Worm (Caenorhabditis elegans) whole organism, L4 larva: ENCODE data around the gene C04C3.9.

Experiments
- Y5F2A.4 ChIP-seq: fragments of 200-800 bp; sonication (Bioruptor generic); optimal IDR thresholded peaks from 2 replicates; lab custom pipeline; 2018; ENCODE audit warnings: mild to moderate bottlenecking, missing genetic modification characterization, missing compliant biosample characterization
- ZK337.2 ChIP-seq: fragments of 200-800 bp; sonication (Bioruptor generic); IDR thresholded peaks from 2 replicates; pipeline ENCODE4 v1.3.6; 2022; ENCODE audit warnings: missing genetic modification reagents, missing genetic modification characterization, missing compliant biosample characterization
- ZK546.5 ChIP-seq, 2 experiments: sonication (generic microtip); optimal IDR thresholded peaks; 2 replicates each; lab custom pipeline; 2017; ENCODE audit warnings: missing biosample characterization in 2 of 2, missing genetic modification characterization in 2 of 2
- aha-1 ChIP-seq: fragments of 150-350 bp; peaks from one replicate; lab custom pipeline; 2014; ENCODE audit warnings: missing biosample characterization, missing genetic modification characterization
- arid-1 ChIP-seq: fragments of 200-800 bp; sonication (Bioruptor generic); conservative IDR thresholded peaks from 2 replicates; pipeline ENCODE4 v1.3.6; 2022; ENCODE audit warnings: missing genetic modification reagents, missing genetic modification characterization, missing compliant biosample characterization
- attf-4 ChIP-seq: sonication (generic microtip); optimal IDR thresholded peaks from 3 replicates; lab custom pipeline; 2017; ENCODE audit warnings: missing biosample characterization, missing genetic modification characterization
- ceh-32 ChIP-seq: sonication (generic microtip); optimal IDR thresholded peaks from 2 replicates; lab custom pipeline; 2016; ENCODE audit warnings: mild to moderate bottlenecking, missing genetic modification characterization, missing compliant biosample characterization; ENCODE audit not compliant: poor library complexity
- ceh-82 ChIP-seq: sonication (generic microtip); optimal IDR thresholded peaks from 2 replicates; lab custom pipeline; 2017; ENCODE audit warnings: missing biosample characterization, missing genetic modification characterization
- ctbp-1 ChIP-seq: fragments of 200-800 bp; sonication (Bioruptor generic); IDR thresholded peaks from 2 replicates; pipeline ENCODE4 v1.3.6; 2022; ENCODE audit warnings: missing genetic modification reagents, missing genetic modification characterization, missing compliant biosample characterization
- daf-16 ChIP-seq, 3 experiments: sonication (generic microtip); optimal IDR thresholded peaks; 2 replicates each; lab custom pipeline; 2016 to 2017; ENCODE audit warnings: missing genetic modification characterization in 3 of 3, missing genetic modification reagents in 3 of 3, mild to moderate bottlenecking in 2 of 3, missing compliant biosample characterization in 2 of 3, missing biosample characterization in 1 of 3, moderate library complexity in 1 of 3
- daf-19 ChIP-seq: fragments of 200-800 bp; sonication (Bioruptor generic); conservative IDR thresholded peaks from 2 replicates; pipeline ENCODE4 v1.3.6; 2022; ENCODE audit warnings: missing genetic modification characterization, missing compliant biosample characterization
- dmd-6 ChIP-seq: fragments of 200-800 bp; sonication (Bioruptor generic); IDR thresholded peaks from 2 replicates; pipeline ENCODE4 v1.3.6; 2022; ENCODE audit warnings: missing genetic modification reagents, missing genetic modification characterization, missing compliant biosample characterization
- dmd-8 ChIP-seq: fragments of 200-800 bp; sonication (Bioruptor generic); IDR thresholded peaks from 2 replicates; pipeline ENCODE4 v1.3.6; 2022; ENCODE audit warnings: missing genetic modification characterization, missing compliant biosample characterization
- dpl-1 ChIP-seq: fragments of 150-350 bp; optimal IDR thresholded peaks from 2 replicates; lab custom pipeline; 2014; ENCODE audit warnings: missing biosample characterization, missing genetic modification reagents, missing genetic modification characterization
- duxl-1 ChIP-seq: sonication (generic microtip); optimal IDR thresholded peaks from 2 replicates; lab custom pipeline; 2016; ENCODE audit warnings: mild to moderate bottlenecking, missing genetic modification characterization, moderate library complexity, missing compliant biosample characterization; ENCODE audit not compliant: poor library complexity
- egl-27 ChIP-seq: sonication (generic microtip); optimal IDR thresholded peaks from 3 replicates; lab custom pipeline; 2017; ENCODE audit warnings: missing biosample characterization, missing genetic modification reagents, missing genetic modification characterization
- egl-43 ChIP-seq: fragments of 200-800 bp; sonication (Bioruptor generic); IDR thresholded peaks from 2 replicates; pipeline ENCODE4 v1.3.6; 2022; ENCODE audit warnings: missing genetic modification reagents, missing genetic modification characterization, missing compliant biosample characterization
- hlh-30 ChIP-seq: sonication (generic microtip); optimal IDR thresholded peaks from 2 replicates; lab custom pipeline; 2017; ENCODE audit warnings: antibody characterized with exemption, mild to moderate bottlenecking, missing genetic modification characterization, missing compliant biosample characterization; ENCODE audit not compliant: insufficient read depth
- lir-3 ChIP-seq: sonication (generic microtip); optimal IDR thresholded peaks from 2 replicates; lab custom pipeline; 2016; ENCODE audit warnings: mild to moderate bottlenecking, missing genetic modification characterization, missing compliant biosample characterization
- mdl-1 ChIP-seq, 2 experiments: fragments of 150-350 bp in 1 of 2; sonication (generic microtip) in 1 of 2; optimal IDR thresholded peaks; 2 replicates each; lab custom pipeline; 2014 to 2017; ENCODE audit warnings: missing biosample characterization in 2 of 2, missing genetic modification characterization in 2 of 2
- mep-1 ChIP-seq: fragments of 150-350 bp; sonication (generic microtip); optimal IDR thresholded peaks from 3 replicates; lab custom pipeline; 2014; ENCODE audit warnings: missing biosample characterization, missing genetic modification characterization
- mes-2 ChIP-seq: sonication (generic microtip); optimal IDR thresholded peaks from 2 replicates; lab custom pipeline; 2016; ENCODE audit warnings: missing genotype, mild to moderate bottlenecking, missing genetic modification characterization, missing compliant biosample characterization; ENCODE audit not compliant: poor library complexity, severe bottlenecking
- mxl-2 ChIP-seq: fragments of 200-800 bp; sonication (Bioruptor generic); conservative IDR thresholded peaks from 2 replicates; pipeline ENCODE4 v1.3.6; 2022; ENCODE audit warnings: missing genetic modification reagents, missing genetic modification characterization, missing compliant biosample characterization
- mxl-3 ChIP-seq: fragments of 200-800 bp; sonication (Bioruptor generic); optimal IDR thresholded peaks from 2 replicates; lab custom pipeline; 2018; ENCODE audit warnings: mild to moderate bottlenecking, missing genetic modification characterization, missing compliant biosample characterization
- nhr-237 ChIP-seq: sonication (generic microtip); optimal IDR thresholded peaks from 2 replicates; lab custom pipeline; 2017; ENCODE audit warnings: missing biosample characterization, missing genetic modification characterization
- nhr-48 ChIP-seq: sonication (generic microtip); optimal IDR thresholded peaks from 2 replicates; lab custom pipeline; 2016; ENCODE audit warnings: mild to moderate bottlenecking, missing genetic modification characterization, missing compliant biosample characterization
- pqm-1 ChIP-seq: sonication (generic microtip); optimal IDR thresholded peaks from 2 replicates; lab custom pipeline; 2017; ENCODE audit warnings: missing biosample characterization, missing genetic modification characterization
- sdz-12 ChIP-seq: fragments of 200-800 bp; sonication (Bioruptor generic); optimal IDR thresholded peaks from 2 replicates; lab custom pipeline; 2018; ENCODE audit warnings: mild to moderate bottlenecking, missing genetic modification characterization, missing compliant biosample characterization
- tag-97 ChIP-seq: fragments of 200-800 bp; sonication (Bioruptor generic); IDR thresholded peaks from 2 replicates; pipeline ENCODE4 v1.3.6; 2022; ENCODE audit warnings: missing genetic modification characterization, missing compliant biosample characterization
- tra-1 ChIP-seq: fragments of 200-800 bp; sonication (Bioruptor generic); IDR thresholded peaks from 2 replicates; pipeline ENCODE4 v1.3.6; 2022; ENCODE audit warnings: missing genetic modification reagents, missing genetic modification characterization, missing compliant biosample characterization
- unc-62 ChIP-seq, 3 experiments: fragments of 150-350 bp in 1 of 3; sonication (generic microtip); optimal IDR thresholded peaks in 2 of 3; peaks in 1 of 3; 1 replicate in 1 of 3; 2 replicates in 2 of 3; lab custom pipeline; 2014 to 2017; ENCODE audit warnings: missing biosample characterization in 3 of 3, missing genetic modification characterization in 3 of 3, missing genetic modification reagents in 3 of 3, missing genotype in 1 of 3
- vab-7 ChIP-seq: fragments of 200-800 bp; sonication (Bioruptor generic); IDR thresholded peaks from 2 replicates; pipeline ENCODE4 v1.3.6; 2022; ENCODE audit warnings: missing genetic modification reagents, missing genetic modification characterization, missing compliant biosample characterization
- zag-1 ChIP-seq: fragments of 150-350 bp; optimal IDR thresholded peaks from 2 replicates; lab custom pipeline; 2014; ENCODE audit warnings: missing biosample characterization, missing genetic modification characterization
- zip-2 ChIP-seq: fragments of 150-350 bp; optimal IDR thresholded peaks from 2 replicates; lab custom pipeline; 2014; ENCODE audit warnings: missing biosample characterization, missing genetic modification characterization
- ztf-7 ChIP-seq: fragments of 150-350 bp; optimal IDR thresholded peaks from 2 replicates; lab custom pipeline; 2014; ENCODE audit warnings: missing biosample characterization, missing genetic modification characterization

Gene C04C3.9

DNA sequence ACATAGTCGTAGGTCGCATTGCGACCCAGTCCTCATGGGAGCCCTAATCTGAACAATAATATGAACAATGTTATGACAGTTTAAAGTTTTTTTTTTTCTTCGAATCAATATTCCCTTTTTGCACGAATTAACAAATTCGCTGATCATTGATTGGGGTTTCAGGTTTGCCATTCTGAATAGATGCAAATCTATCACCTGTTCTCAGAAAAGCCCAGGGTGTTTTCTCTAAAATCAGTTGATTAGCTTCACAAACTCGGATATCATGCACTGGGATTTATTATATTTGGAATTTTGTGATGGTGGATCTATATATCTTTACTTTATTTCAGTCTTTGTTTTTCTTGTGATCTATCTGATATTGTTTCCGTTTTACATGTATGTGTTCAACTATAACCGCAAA is 25.0 kb upstream of the C04C3.9 start, which contains the start of gene srz-23:
Gene srz-23, plus strand, starts transcription at position 263 of the 400 bp plus-strand sequence.
- no peak for TF ChIP-seq ZK337.2 (GFP tag; lab: Robert Waterston, UW)
- no peak for TF ChIP-seq tra-1 (GFP tag; lab: Robert Waterston, UW)
- no peak for TF ChIP-seq Y5F2A.4
- TF ChIP-seq ceh-32 (tag; lab: Kevin White, UChicago): no peak
- no peak for TF ChIP-seq hlh-30
- TF ChIP-seq mes-2 (tag; lab: Kevin White, UChicago): no peak
- no peak for TF ChIP-seq dpl-1 (GFP tag; lab: Kevin White, UChicago)
- no peak for TF ChIP-seq egl-43
- no peak for TF ChIP-seq ztf-7 (tag; lab: Kevin White, UChicago)

DNA sequence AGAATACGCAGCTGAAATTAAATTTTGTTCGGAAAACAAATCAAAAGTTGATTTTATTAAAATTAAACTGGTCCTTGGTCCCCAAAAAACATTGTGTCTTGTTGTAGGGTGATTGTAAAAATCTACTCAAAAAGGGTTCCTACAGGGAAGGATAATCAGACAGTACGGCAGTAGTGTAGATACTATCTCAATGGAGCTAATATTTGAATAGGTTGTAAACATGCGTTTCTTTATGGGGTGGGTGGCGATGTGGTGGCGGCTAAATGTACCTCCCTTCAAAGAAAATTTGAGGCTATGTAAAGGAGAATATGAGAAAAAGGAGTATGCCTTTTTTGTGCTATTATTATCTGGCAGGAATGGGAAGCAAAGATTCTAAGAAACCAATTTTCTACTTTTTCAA is 24.2 kb upstream of the C04C3.9 start:
- TF ChIP-seq aha-1 (tag; lab: Kevin White, UChicago) (peak; percentile 57), zag-1 (tag; lab: Kevin White, UChicago) (no peak), unc-62 (GFP tag; optimal IDR thresholded peaks at IDR 0.05 in 1 of 2; lab: Kevin White, UChicago) (peak in 1 of 2 experiments; percentile 88), unc-62 (tag; optimal IDR thresholded peaks at IDR 0.05; lab: Kevin White, UChicago) (no peak)
- TF ChIP-seq, all 104 proteins: peak for 2

DNA sequence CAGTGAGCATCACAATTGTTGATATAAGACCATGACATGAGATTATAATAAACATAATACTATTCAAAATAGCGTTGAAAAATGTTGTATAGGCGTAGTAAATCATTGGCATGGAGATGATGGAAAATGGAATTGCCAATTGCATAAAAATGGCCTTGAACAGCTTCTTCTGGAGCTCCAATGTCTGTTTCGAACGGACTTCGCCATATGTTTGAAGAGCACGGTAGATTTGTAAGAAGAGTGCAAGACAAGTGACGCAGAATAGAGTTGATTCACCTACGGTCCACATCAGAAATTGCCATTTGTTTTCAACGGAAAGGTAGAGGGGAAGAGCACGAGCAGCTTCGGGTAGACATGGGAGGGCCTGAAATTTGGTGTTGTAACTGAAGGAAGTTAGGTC is 19.0 kb upstream of the C04C3.9 start:
- TF ChIP-seq unc-62 (GFP tag; optimal IDR thresholded peaks at IDR 0.05 in 1 of 2; lab: Kevin White, UChicago) (peak in 1 of 2 experiments; percentile 95), unc-62 (tag; optimal IDR thresholded peaks at IDR 0.05; lab: Kevin White, UChicago) (no peak), mdl-1 (tag; optimal IDR thresholded peaks at IDR 0.05; lab: Kevin White, UChicago) (no peak), attf-4 (tag; lab: Kevin White, UChicago) (no peak), aha-1 (tag; lab: Kevin White, UChicago) (peak; percentile 18), daf-16 (GFP tag; optimal IDR thresholded peaks at IDR 0.05; lab: Kevin White, UChicago) (no peak), daf-16 (tag; optimal IDR thresholded peaks at IDR 0.05; lab: Kevin White, UChicago) (no peak)

DNA sequence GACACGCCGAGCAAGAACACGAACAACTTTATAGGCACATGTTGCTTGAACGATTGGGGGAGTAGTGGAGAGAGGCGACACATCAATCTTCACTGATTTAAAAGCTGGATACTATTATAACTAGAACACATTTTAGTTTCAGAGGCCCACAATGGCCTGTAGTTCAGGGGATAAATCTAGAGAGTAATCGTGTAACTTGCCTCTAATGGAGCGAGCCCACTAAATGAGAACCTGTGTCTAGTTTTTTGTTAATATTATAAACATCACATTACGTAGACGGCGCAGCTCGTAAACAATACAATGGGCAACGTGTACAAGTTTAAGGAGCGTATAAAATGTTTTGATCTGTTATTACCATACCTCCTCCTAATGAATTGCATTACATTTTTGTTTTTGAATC is 16.3 kb upstream of the C04C3.9 start, which contains the start of gene F58E2.5:
Gene F58E2.5, plus strand, starts transcription at position 301 of the 400 bp plus-strand sequence.
- TF ChIP-seq egl-27 (no peak), ctbp-1 (GFP tag; lab: Robert Waterston, UW) (no peak), nhr-48 (tag; lab: Kevin White, UChicago) (no peak), daf-19 (no peak), pqm-1 (tag; lab: Kevin White, UChicago) (no peak), sdz-12 (no peak), mxl-2 (GFP tag; lab: Robert Waterston, UW) (no peak), zip-2 (tag; lab: Kevin White, UChicago) (no peak), vab-7 (no peak), dmd-6 (no peak), ZK546.5 (tag; optimal IDR thresholded peaks at IDR 0.05; lab: Kevin White, UChicago) (no peak), duxl-1 (no peak)
- TF ChIP-seq, all 104 proteins: peak for 0

DNA sequence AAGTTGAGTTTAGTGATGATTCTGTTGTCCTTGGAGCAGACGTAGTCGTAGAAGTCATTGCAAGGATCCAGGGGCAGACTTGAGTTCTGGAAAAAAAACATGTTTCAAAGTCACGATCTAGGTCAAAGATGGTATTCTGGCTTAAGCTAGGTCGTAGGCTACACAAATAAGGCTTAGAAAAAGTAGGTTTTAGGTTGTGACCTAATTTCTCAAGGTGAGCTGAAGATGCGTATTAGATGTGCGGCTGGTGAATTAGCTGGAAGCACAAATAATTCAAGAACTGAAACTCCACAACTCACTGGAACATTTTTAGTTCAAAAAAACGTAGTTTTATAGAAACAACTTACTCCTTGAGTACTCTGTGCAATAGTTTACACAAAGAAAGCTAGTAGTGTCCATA is 15.8 kb upstream of the C04C3.9 start, which contains the start of gene F09D12.2:
Gene F09D12.2, minus strand, starts transcription at position 101 of the 400 bp plus-strand sequence.
- TF ChIP-seq lir-3 (no peak), mxl-3 (GFP tag; lab: Kevin White, UChicago) (no peak)

DNA sequence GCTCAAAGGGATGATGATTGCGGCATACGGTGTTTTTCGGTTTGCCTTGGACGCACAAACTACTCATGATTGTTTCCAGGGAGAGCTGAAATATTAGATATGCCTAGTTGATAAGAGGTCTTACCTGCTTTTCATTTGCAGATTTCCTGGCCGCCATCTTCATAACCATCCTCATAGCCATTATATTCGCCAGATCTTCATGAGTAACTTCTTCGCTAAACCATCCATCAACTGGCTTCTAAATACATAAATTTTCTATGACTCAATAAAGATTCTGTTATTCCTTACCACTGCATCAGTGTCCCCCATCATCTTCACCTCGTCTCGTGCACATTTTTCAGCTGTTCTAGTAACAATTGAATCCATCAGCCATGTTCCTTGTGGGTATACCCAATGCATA is 14.2 kb upstream of the C04C3.9 start:
- TF ChIP-seq aha-1 (tag; lab: Kevin White, UChicago) (peak; percentile 95), ceh-82 (no peak), dmd-6 (no peak), tag-97 (GFP tag; lab: Robert Waterston, UW) (no peak), arid-1 (no peak), mep-1 (tag; lab: Kevin White, UChicago) (no peak), nhr-237 (tag; lab: Kevin White, UChicago) (no peak), dmd-8 (GFP tag; lab: Robert Waterston, UW) (no peak)
- TF ChIP-seq, all 104 proteins: peak for 1
